Fruit fly (Drosophila melanogaster): Measurements from ENCODE around the gene Invadolysin.

Invadolysin gene

DNA sequence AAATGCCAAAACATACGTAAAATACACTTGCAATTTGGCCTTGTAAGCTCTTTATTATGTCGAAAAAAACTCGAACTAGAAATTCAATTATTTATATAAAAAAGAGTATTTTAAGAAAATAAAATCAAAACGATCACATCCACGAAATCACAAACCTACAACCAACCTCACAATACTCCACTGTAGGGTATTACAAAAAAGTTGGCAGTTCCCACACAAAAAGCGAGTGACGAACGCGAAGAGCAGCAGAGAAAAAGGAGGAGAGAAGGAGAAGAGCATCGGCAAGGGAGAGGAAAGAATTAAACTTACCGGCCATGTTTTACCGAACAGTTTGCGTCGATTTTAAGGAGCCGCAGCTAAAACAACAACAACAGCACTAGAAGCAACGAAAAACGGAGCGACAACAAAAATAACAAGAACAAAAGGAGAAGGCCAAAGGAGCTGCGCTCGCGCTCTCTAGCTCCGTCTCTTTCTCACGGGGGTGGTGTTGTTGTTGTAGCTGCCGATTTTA lies 11.5 kb upstream of the Invadolysin start:
- no peak for TF ChIP-seq usp (GFP tag; optimal IDR thresholded peaks at IDR 0.05)

DNA sequence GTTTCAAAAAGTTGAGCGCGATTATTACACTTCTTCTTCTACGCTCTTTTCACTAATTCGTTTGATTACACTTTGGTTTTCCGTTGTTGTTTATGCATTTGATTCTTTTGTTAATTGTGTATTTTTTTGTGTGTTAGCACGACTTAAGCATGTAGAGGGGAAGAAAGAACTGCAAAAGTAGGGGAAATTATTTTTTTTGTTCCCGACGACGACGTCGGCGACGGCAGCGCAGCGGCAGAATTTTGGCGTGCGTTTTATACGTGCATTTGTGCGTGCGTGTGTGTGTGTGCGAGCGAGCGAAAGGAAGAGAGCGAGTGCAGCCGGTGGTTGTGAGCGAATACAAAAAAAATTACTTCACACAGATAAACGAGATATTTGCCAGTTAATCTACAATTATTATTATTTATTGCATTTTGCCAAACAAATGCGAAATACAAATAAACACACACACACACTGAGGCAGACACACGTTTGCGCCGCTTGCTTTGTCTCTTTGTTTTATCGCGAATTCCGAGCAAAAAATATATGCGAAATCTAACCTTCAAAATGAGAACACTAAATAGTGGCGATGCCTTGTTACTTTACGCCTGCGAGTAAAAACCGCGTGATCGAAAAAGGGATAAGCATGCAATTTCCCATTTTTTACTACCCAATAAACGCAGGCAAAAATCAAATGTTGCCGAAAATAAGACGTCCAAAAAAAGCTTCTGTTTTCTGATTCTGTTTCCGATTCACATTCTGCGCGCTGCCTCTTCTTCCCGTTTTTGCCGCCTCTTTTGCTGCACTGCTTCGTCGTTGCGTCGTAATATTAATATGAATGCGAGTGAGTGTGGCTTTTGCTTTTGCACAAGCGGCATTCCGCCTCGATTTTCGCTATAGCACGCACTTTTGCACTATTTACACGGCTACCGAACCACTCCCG lies 10.8 kb upstream of the Invadolysin start:
- TF ChIP-seq CG8478 (optimal IDR thresholded peaks at IDR 0.05) (peak; percentile 32), pan (optimal IDR thresholded peaks at IDR 0.05) (no peak), Dll (optimal IDR thresholded peaks at IDR 0.05) (no peak), EcR (GFP tag; optimal IDR thresholded peaks at IDR 0.05) (no peak), psq (optimal IDR thresholded peaks at IDR 0.05) (peak; percentile 32), usp (GFP tag; optimal IDR thresholded peaks at IDR 0.05) (no peak)

DNA sequence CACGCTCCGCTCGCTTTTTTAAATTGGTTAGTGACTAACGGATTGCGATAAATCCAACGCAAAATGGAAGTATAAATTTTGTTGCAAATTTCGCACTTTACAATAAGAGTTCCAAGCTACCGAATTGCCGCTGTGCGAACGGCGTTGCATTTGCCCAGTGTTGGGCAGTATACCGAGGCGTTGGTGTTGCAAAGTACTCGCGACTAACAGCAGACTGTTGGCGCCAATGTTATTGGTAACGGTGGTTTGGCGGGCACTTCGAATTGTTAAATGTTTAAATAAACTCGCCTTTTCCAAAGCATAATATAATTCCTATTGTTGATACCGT lies 10.2 kb upstream of the Invadolysin start:
- no peak for TF ChIP-seq pan (optimal IDR thresholded peaks at IDR 0.05)
- TF ChIP-seq Dll (optimal IDR thresholded peaks at IDR 0.05): no peak
- no peak for TF ChIP-seq EcR (GFP tag; optimal IDR thresholded peaks at IDR 0.05)
- no peak for TF ChIP-seq CG8478 (optimal IDR thresholded peaks at IDR 0.05)
- TF ChIP-seq usp (GFP tag; optimal IDR thresholded peaks at IDR 0.05): no peak
- no peak for TF ChIP-seq psq (optimal IDR thresholded peaks at IDR 0.05)

DNA sequence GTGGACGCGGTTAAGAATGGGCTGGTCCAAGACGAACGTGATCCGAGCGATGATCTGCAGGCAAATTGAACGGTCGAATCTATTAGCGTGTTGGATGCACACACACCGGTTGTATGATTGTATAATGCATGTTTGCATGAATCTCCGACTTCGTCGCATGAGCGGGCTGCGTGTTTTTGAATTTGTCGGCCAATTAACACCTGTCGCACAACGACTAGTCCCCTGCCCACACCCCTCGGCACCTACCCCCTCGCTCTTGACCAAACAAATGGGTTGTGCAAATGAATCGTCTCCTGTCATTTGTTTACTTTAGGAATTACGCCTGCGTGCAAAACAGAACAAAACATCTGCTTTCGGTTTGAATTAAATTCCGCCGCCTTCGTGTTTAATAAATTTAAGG lies 9.5 kb upstream of the Invadolysin start:
- TF ChIP-seq usp (GFP tag; optimal IDR thresholded peaks at IDR 0.05) (no peak), psq (optimal IDR thresholded peaks at IDR 0.05) (no peak), EcR (GFP tag; optimal IDR thresholded peaks at IDR 0.05) (no peak), pan (optimal IDR thresholded peaks at IDR 0.05) (no peak), Dll (optimal IDR thresholded peaks at IDR 0.05) (no peak), CG8478 (optimal IDR thresholded peaks at IDR 0.05) (no peak)

DNA sequence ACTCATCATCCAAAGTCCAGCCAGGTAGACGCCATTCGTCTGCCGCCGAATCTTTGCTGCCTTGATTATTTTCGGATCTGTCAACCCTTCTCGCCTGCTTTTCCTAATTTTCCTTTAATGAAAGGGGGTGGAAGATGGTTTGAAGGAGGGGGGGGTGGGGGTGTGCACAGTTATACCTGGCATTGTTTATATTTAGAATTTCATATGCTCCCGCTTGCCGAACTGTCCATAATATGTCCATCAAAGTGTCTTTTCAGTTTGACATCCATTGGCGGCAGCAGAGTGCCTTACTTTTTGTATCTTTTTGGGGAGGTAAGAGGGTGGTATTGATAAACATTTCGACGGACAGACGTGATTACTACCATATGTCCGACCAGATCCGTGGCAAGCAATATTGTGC lies 6.7 kb upstream of the Invadolysin start:
- TF ChIP-seq CG8478 (optimal IDR thresholded peaks at IDR 0.05) (no peak), psq (optimal IDR thresholded peaks at IDR 0.05) (no peak), Dll (optimal IDR thresholded peaks at IDR 0.05) (no peak), pan (optimal IDR thresholded peaks at IDR 0.05) (no peak), EcR (GFP tag; optimal IDR thresholded peaks at IDR 0.05) (no peak), usp (GFP tag; optimal IDR thresholded peaks at IDR 0.05) (no peak)

DNA sequence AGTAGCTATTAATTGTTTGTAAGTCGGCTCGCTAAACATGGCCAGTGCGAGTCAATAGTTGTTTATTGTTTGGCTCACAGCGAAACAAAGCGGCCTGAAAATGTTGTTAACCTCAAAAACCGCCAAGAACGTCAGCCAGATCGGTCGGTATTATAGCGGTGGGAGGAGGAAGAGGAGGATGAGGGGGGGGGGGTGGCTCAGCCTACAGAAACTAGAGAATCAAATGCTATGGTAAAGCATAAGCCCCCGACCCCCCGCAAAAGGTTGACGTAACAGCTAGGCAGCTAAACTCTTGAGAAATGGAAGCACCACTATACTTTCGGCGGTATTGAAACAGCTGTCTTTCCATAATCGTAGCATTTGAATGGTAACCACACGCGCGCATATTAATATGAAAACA lies 5.6 kb upstream of the Invadolysin start:
- no peak for TF ChIP-seq CG8478 (optimal IDR thresholded peaks at IDR 0.05)
- TF ChIP-seq usp (GFP tag; optimal IDR thresholded peaks at IDR 0.05): no peak
- no peak for TF ChIP-seq psq (optimal IDR thresholded peaks at IDR 0.05)

DNA sequence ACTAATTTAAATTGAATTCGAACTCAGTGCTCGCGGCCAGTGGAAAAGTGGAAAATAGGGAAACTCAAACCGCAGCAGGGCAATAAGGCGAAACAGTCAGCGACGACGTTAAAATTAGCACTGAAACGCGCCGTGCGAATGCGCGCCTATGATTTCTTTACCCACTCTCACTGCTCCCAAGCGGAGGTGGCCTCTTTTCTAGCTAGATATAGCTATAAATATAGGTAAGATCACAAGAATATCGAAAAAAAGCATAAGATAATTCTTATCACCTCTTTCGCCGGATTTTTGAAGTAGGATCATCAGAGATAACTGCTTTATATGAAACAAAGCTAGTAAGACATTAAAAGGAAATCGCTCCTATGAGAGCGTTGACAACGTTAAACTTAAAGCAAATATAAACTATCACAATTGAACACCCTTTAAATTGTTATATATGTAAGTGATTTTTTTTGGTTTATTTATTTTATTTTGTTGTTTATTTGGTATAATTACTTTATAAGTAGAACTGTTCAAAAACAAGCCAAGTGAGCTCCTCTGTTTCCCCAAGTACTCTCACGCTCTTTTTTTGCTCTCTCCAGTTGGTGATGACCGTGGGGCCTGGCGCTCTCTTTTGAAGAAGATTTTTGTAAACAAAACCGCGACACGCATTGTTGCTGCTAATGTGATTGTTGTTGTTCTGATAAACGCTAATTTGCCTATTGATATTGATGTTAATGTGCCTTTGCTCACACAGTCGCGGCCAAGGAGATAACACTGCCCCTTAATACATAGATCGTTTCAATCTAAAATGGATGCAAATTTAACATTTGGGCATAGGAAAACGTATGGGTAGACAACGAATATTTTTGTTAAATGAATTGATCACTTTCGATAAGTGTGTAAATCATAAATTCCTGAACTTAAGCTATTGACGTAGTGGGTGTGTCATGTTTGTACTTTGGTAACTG lies 4.5 kb upstream of the Invadolysin start, which contains the start of gene tws:
tws (minus strand) TSS at position 124 of the 950 bp plus-strand sequence.
- TF ChIP-seq usp (GFP tag; optimal IDR thresholded peaks at IDR 0.05) (no peak), psq (optimal IDR thresholded peaks at IDR 0.05) (no peak), Dll (optimal IDR thresholded peaks at IDR 0.05) (no peak), pan (optimal IDR thresholded peaks at IDR 0.05) (no peak), EcR (GFP tag; optimal IDR thresholded peaks at IDR 0.05) (no peak)

DNA sequence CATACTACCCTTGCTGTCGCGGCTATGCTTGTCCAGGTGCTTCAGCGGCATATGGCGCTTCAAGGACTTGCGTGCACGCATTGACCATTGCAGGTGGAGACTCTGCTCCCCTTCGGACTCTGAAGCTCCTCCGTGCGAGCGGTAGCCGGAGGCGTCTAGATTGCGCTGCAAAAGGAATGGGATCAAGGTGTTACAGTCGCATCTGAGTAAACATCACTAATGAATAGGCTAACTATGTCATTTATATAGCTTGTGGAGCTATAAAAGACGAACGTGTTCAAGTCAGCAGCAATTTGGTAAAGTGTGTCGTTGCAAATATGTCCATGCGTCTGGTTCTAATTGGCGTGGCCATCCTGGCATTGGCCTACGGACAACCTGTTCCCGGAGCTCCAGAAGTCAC lies 1.7 kb upstream of the Invadolysin start, which contains the start of gene CG42759:
CG42759 (plus strand) TSS at position 301 of the 400 bp plus-strand sequence.
- no peak for TF ChIP-seq Dll (optimal IDR thresholded peaks at IDR 0.05)
- no peak for TF ChIP-seq EcR (GFP tag; optimal IDR thresholded peaks at IDR 0.05)
- no peak for TF ChIP-seq psq (optimal IDR thresholded peaks at IDR 0.05)
- TF ChIP-seq usp (GFP tag; optimal IDR thresholded peaks at IDR 0.05): no peak
- TF ChIP-seq pan (optimal IDR thresholded peaks at IDR 0.05): no peak
- no peak for TF ChIP-seq CG8478 (optimal IDR thresholded peaks at IDR 0.05)

DNA sequence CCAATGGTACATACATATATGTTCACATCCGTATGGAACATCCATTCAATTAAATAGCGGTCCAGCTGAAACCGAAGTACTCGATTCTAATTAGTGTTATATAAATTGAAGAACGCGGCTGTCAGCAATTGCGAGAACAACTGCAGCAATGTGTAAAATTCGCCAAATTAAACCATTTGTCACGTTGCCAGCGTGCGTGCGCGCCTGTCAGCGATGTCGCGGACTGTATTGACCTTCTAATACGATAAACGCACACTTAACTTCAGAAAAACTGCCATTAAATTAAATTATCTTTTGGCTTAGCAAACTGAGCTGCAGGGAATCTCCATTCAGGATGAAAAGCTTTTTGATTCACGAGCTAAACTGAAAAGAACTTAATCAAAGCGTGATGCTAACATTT lies 2.7 kb downstream of the Invadolysin start:
- no peak for TF ChIP-seq EcR (GFP tag; optimal IDR thresholded peaks at IDR 0.05)
- TF ChIP-seq usp (GFP tag; optimal IDR thresholded peaks at IDR 0.05): no peak
- TF ChIP-seq psq (optimal IDR thresholded peaks at IDR 0.05): no peak
- no peak for TF ChIP-seq pan (optimal IDR thresholded peaks at IDR 0.05)
- no peak for TF ChIP-seq CG8478 (optimal IDR thresholded peaks at IDR 0.05)
- no peak for TF ChIP-seq Dll (optimal IDR thresholded peaks at IDR 0.05)

DNA sequence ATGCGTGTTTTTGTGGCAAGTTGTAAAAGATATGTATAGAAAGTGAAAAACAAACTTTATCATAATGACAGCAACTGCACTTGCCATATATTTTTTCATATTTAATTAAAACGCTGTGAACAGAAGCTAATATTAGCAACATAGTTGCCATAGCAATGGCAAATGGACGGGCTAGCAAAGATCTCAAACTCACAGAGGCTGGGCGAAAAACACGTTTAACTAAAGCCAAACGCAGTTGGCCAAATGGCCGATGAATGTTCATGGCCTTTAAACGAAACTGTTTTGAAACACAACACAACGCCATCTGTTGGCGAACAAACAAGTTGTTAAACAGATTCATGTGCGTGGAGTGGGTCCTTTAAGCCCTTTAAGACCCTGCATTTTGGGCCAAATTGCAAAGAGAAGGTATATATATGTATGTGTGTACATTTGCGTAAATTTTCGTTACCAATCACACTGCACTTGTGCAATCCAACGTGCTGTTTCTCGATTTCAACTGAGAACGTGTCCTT lies 4.0 kb downstream of the Invadolysin start:
- TF ChIP-seq usp (GFP tag; optimal IDR thresholded peaks at IDR 0.05) (no peak), EcR (GFP tag; optimal IDR thresholded peaks at IDR 0.05) (no peak), pan (optimal IDR thresholded peaks at IDR 0.05) (no peak), Dll (optimal IDR thresholded peaks at IDR 0.05) (no peak), psq (optimal IDR thresholded peaks at IDR 0.05) (no peak), CG8478 (optimal IDR thresholded peaks at IDR 0.05) (no peak)

DNA sequence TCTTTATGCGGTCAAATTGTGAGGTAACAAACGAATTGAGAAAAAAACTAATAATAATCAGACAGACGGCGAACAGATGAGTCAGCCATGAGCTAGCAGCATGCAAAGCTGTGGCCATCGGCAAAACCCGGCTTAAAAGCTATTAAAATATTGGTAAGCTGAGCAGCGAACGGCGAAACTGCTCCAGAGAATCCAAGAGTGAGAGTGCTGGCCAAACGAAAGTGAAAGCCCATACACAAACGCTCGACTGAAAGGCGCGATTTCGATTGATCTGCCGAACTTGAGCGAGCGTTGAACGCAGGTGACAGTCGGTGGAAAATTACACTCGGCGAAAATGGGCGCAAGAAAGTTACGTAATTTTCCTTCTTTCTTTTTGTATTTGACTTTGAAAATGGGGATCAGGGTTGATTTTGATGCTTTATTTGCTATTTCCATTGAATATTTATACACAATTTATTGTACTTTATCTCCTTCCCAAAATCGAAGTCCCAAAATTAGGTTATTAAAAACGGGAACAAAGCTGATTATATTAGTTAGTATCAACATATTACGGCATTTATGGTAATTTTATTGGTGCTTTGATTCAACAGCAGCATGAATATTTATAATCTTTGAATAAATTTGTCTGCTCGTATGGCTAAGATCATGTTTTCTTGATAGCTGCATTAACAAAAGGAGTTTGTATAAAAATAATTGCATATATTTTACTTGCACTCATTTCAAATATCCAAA lies 5.4 kb downstream of the Invadolysin start:
- TF ChIP-seq EcR (GFP tag; optimal IDR thresholded peaks at IDR 0.05): no peak
- no peak for TF ChIP-seq pan (optimal IDR thresholded peaks at IDR 0.05)
- TF ChIP-seq CG8478 (optimal IDR thresholded peaks at IDR 0.05): no peak
- no peak for TF ChIP-seq psq (optimal IDR thresholded peaks at IDR 0.05)
- TF ChIP-seq usp (GFP tag; optimal IDR thresholded peaks at IDR 0.05): no peak
- TF ChIP-seq Dll (optimal IDR thresholded peaks at IDR 0.05): no peak

Measured in whole organism.